Worm (Caenorhabditis elegans) whole organism, young adult: ENCODE results near the gene riok-3.

Source experiments
- B0019.2 ChIP-seq: fragments of 200-800 bp; sonication (Bioruptor generic); conservative IDR thresholded peaks from 2 replicates; pipeline ENCODE4 v1.3.6; 2022; ENCODE audit warnings: missing genetic modification reagents, missing genetic modification characterization, missing compliant biosample characterization
- F10E7.11 ChIP-seq: sonication (generic microtip); optimal IDR thresholded peaks from 2 replicates; lab custom pipeline; 2017; ENCODE audit warnings: mild to moderate bottlenecking, missing genetic modification characterization, moderate library complexity, missing compliant biosample characterization
- F33H1.4 ChIP-seq: fragments of 200-800 bp; sonication (Bioruptor generic); IDR thresholded peaks from 2 replicates; pipeline ENCODE4 v1.3.6; 2022; ENCODE audit warnings: missing genetic modification reagents, missing genetic modification characterization, missing compliant biosample characterization
- F57C9.4 ChIP-seq: sonication (generic microtip); optimal IDR thresholded peaks from 2 replicates; lab custom pipeline; 2017; ENCODE audit warnings: mild to moderate bottlenecking, missing genetic modification characterization, missing compliant biosample characterization
- K11D2.4 ChIP-seq: fragments of 200-800 bp; sonication (Bioruptor generic); IDR thresholded peaks from 2 replicates; pipeline ENCODE4 v1.3.6; 2022; ENCODE audit warnings: missing genetic modification reagents, missing genetic modification characterization, missing compliant biosample characterization
- K12H6.12 ChIP-seq: fragments of 200-800 bp; sonication (Bioruptor generic); optimal IDR thresholded peaks from 2 replicates; lab custom pipeline; 2018; ENCODE audit warnings: mild to moderate bottlenecking, missing genetic modification characterization, missing compliant biosample characterization
- Y56A3A.18 ChIP-seq: fragments of 200-800 bp; sonication (Bioruptor generic); IDR thresholded peaks from 2 replicates; pipeline ENCODE4 v1.3.6; 2022; ENCODE audit warnings: missing genetic modification reagents, missing genetic modification characterization, missing compliant biosample characterization
- Y67H2A.10 ChIP-seq: fragments of 200-800 bp; sonication (Bioruptor generic); conservative IDR thresholded peaks from 2 replicates; pipeline ENCODE4 v1.3.6; 2022; ENCODE audit warnings: missing genetic modification reagents, missing genetic modification characterization, missing compliant biosample characterization
- ama-1 ChIP-seq, 3 experiments: fragments of 150-350 bp in 1 of 3; sonication (generic microtip) in 2 of 3; optimal IDR thresholded peaks; 2 replicates each; lab custom pipeline; 2014 to 2018; ENCODE audit warnings: missing biosample characterization in 2 of 3, missing genetic modification characterization in 2 of 3, missing genetic modification reagents in 2 of 3
- aptf-2 ChIP-seq: fragments of 200-800 bp; sonication (Bioruptor generic); conservative IDR thresholded peaks from 2 replicates; pipeline ENCODE4 v1.3.6; 2022; ENCODE audit warnings: missing genetic modification reagents, missing genetic modification characterization, missing compliant biosample characterization
- atf-7 ChIP-seq: sonication (generic microtip); optimal IDR thresholded peaks from 2 replicates; lab custom pipeline; 2017; ENCODE audit warnings: mild to moderate bottlenecking, missing genetic modification characterization, missing compliant biosample characterization
- bed-1 ChIP-seq: fragments of 200-800 bp; sonication (Bioruptor generic); IDR thresholded peaks from 2 replicates; pipeline ENCODE4 v1.3.6; 2022; ENCODE audit warnings: missing genetic modification reagents, missing genetic modification characterization, missing compliant biosample characterization
- bed-2 ChIP-seq: fragments of 200-800 bp; sonication (Bioruptor generic); IDR thresholded peaks from 2 replicates; pipeline ENCODE4 v1.3.6; 2022; ENCODE audit warnings: missing genetic modification reagents, missing genetic modification characterization, missing compliant biosample characterization
- ceh-100 ChIP-seq: fragments of 200-800 bp; sonication (Bioruptor generic); IDR thresholded peaks from 2 replicates; pipeline ENCODE4 v1.3.6; 2022; ENCODE audit warnings: missing genetic modification reagents, missing genetic modification characterization, missing compliant biosample characterization
- ceh-27 ChIP-seq: fragments of 200-800 bp; sonication (Bioruptor generic); optimal IDR thresholded peaks from 2 replicates; lab custom pipeline; 2018; ENCODE audit warnings: mild to moderate bottlenecking, missing genetic modification characterization, moderate library complexity, missing compliant biosample characterization
- chd-7 ChIP-seq: sonication (generic microtip); optimal IDR thresholded peaks from 2 replicates; lab custom pipeline; 2016; ENCODE audit warnings: mild to moderate bottlenecking, missing genetic modification characterization, moderate library complexity, missing compliant biosample characterization
- efl-1 ChIP-seq: fragments of 150-350 bp; optimal IDR thresholded peaks from 2 replicates; lab custom pipeline; 2014; ENCODE audit warnings: missing biosample characterization, missing genetic modification reagents, missing genetic modification characterization
- egl-18 ChIP-seq: fragments of 200-800 bp; sonication (Bioruptor generic); IDR thresholded peaks from 2 replicates; pipeline ENCODE4 v1.3.6; 2022; ENCODE audit warnings: missing genetic modification reagents, missing genetic modification characterization, missing compliant biosample characterization
- egl-44 ChIP-seq: fragments of 200-800 bp; sonication (Bioruptor generic); IDR thresholded peaks from 2 replicates; pipeline ENCODE4 v1.3.6; 2022; ENCODE audit warnings: missing genetic modification reagents, missing genetic modification characterization, missing compliant biosample characterization
- fkh-3 ChIP-seq: sonication (generic microtip); optimal IDR thresholded peaks from 2 replicates; lab custom pipeline; 2016; ENCODE audit warnings: mild to moderate bottlenecking, missing genetic modification characterization, missing compliant biosample characterization
- gei-17 ChIP-seq: fragments of 200-800 bp; sonication (Bioruptor generic); optimal IDR thresholded peaks from 2 replicates; lab custom pipeline; 2018; ENCODE audit warnings: mild to moderate bottlenecking, missing genetic modification characterization, missing compliant biosample characterization
- hmg-1.2 ChIP-seq: fragments of 200-800 bp; sonication (Bioruptor generic); IDR thresholded peaks from 2 replicates; pipeline ENCODE4 v1.3.6; 2022; ENCODE audit warnings: missing genetic modification reagents, missing genetic modification characterization, missing compliant biosample characterization
- hsf-1 ChIP-seq: fragments of 200-800 bp; sonication (Bioruptor generic); IDR thresholded peaks from 2 replicates; pipeline ENCODE4 v1.3.6; 2022; ENCODE audit warnings: missing genetic modification reagents, missing genetic modification characterization, missing compliant biosample characterization
- lag-1 ChIP-seq: fragments of 200-800 bp; sonication (Bioruptor generic); IDR thresholded peaks from 2 replicates; pipeline ENCODE4 v1.3.6; 2022; ENCODE audit warnings: missing genetic modification reagents, missing genetic modification characterization, missing compliant biosample characterization
- let-607 ChIP-seq, 2 experiments: fragments of 200-800 bp in 1 of 2; sonication (Bioruptor generic) in 1 of 2; sonication (generic microtip) in 1 of 2; optimal IDR thresholded peaks; 2 replicates each; lab custom pipeline; 2016 to 2018; ENCODE audit warnings: mild to moderate bottlenecking in 2 of 2, missing compliant biosample characterization in 2 of 2, missing genetic modification characterization in 2 of 2, moderate library complexity in 2 of 2, missing genotype in 1 of 2
- lin-54 ChIP-seq: fragments of 200-800 bp; sonication (Bioruptor generic); optimal IDR thresholded peaks from 2 replicates; lab custom pipeline; 2018; ENCODE audit warnings: mild to moderate bottlenecking, missing genetic modification characterization, missing compliant biosample characterization
- lir-1 ChIP-seq: fragments of 200-800 bp; sonication (Bioruptor generic); conservative IDR thresholded peaks from 2 replicates; pipeline ENCODE4 v1.3.6; 2022; ENCODE audit warnings: missing genetic modification reagents, missing genetic modification characterization, missing compliant biosample characterization
- lsl-1 ChIP-seq: fragments of 200-800 bp; sonication (Bioruptor generic); optimal IDR thresholded peaks from 2 replicates; lab custom pipeline; 2018; ENCODE audit warnings: mild to moderate bottlenecking, missing genetic modification characterization, moderate library complexity, missing compliant biosample characterization
- madf-6 ChIP-seq: fragments of 200-800 bp; sonication (Bioruptor generic); IDR thresholded peaks from 2 replicates; pipeline ENCODE4 v1.3.6; 2022; ENCODE audit warnings: missing genetic modification reagents, missing genetic modification characterization, missing compliant biosample characterization
- madf-8 ChIP-seq: fragments of 200-800 bp; sonication (Bioruptor generic); conservative IDR thresholded peaks from 2 replicates; pipeline ENCODE4 v1.3.6; 2022; ENCODE audit warnings: missing genetic modification reagents, missing genetic modification characterization, missing compliant biosample characterization
- mcd-1 ChIP-seq: fragments of 200-800 bp; sonication (Bioruptor generic); IDR thresholded peaks from 2 replicates; pipeline ENCODE4 v1.3.6; 2022; ENCODE audit warnings: missing genetic modification reagents, missing genetic modification characterization, missing compliant biosample characterization
- mxl-1 ChIP-seq: sonication (generic microtip); optimal IDR thresholded peaks from 2 replicates; lab custom pipeline; 2016; ENCODE audit warnings: missing genetic modification characterization, missing compliant biosample characterization
- nfyb-1 ChIP-seq: fragments of 200-800 bp; sonication (Bioruptor generic); IDR thresholded peaks from 2 replicates; pipeline ENCODE4 v1.3.6; 2022; ENCODE audit warnings: missing genetic modification reagents, missing genetic modification characterization, missing compliant biosample characterization
- rpc-1 ChIP-seq, 2 experiments: fragments of 150-350 bp in 1 of 2; sonication (generic microtip) in 1 of 2; optimal IDR thresholded peaks; 2 replicates each; lab custom pipeline; 2014 to 2018; ENCODE audit warnings: missing biosample characterization in 1 of 2, missing genetic modification characterization in 1 of 2, missing genetic modification reagents in 1 of 2, missing genotype in 1 of 2
- sea-2 ChIP-seq: fragments of 200-800 bp; sonication (Bioruptor generic); IDR thresholded peaks from 2 replicates; pipeline ENCODE4 v1.3.6; 2022; ENCODE audit warnings: missing genetic modification characterization, missing compliant biosample characterization
- snpc-3.4 ChIP-seq: sonication (generic microtip); optimal IDR thresholded peaks from 2 replicates; lab custom pipeline; 2017; ENCODE audit warnings: missing genetic modification characterization, mild to moderate bottlenecking, missing compliant biosample characterization, antibody characterized with exemption, moderate library complexity, missing genotype, missing genetic modification reagents
- somi-1 ChIP-seq: fragments of 200-800 bp; sonication (Bioruptor generic); optimal IDR thresholded peaks from 2 replicates; lab custom pipeline; 2018; ENCODE audit warnings: mild to moderate bottlenecking, missing genetic modification characterization, missing compliant biosample characterization
- sptf-2 ChIP-seq: fragments of 200-800 bp; sonication (Bioruptor generic); optimal IDR thresholded peaks from 2 replicates; lab custom pipeline; 2018; ENCODE audit warnings: mild to moderate bottlenecking, missing genetic modification characterization, missing compliant biosample characterization
- xnd-1 ChIP-seq: sonication (generic microtip); optimal IDR thresholded peaks from 2 replicates; lab custom pipeline; 2016; ENCODE audit warnings: missing genotype, missing genetic modification reagents, missing genetic modification characterization, missing compliant biosample characterization
- zfh-2 ChIP-seq: fragments of 200-800 bp; sonication (Bioruptor generic); conservative IDR thresholded peaks from 2 replicates; pipeline ENCODE4 v1.3.6; 2022; ENCODE audit warnings: missing genetic modification reagents, missing genetic modification characterization, missing compliant biosample characterization
- ztf-25 ChIP-seq: fragments of 200-800 bp; sonication (Bioruptor generic); IDR thresholded peaks from 2 replicates; pipeline ENCODE4 v1.3.6; 2022; ENCODE audit warnings: missing genetic modification reagents, missing genetic modification characterization, missing compliant biosample characterization
- ztf-6 ChIP-seq: fragments of 200-800 bp; sonication (Bioruptor generic); IDR thresholded peaks from 2 replicates; pipeline ENCODE4 v1.3.6; 2022; ENCODE audit warnings: missing genetic modification reagents, missing genetic modification characterization, missing compliant biosample characterization

riok-3 gene

DNA sequence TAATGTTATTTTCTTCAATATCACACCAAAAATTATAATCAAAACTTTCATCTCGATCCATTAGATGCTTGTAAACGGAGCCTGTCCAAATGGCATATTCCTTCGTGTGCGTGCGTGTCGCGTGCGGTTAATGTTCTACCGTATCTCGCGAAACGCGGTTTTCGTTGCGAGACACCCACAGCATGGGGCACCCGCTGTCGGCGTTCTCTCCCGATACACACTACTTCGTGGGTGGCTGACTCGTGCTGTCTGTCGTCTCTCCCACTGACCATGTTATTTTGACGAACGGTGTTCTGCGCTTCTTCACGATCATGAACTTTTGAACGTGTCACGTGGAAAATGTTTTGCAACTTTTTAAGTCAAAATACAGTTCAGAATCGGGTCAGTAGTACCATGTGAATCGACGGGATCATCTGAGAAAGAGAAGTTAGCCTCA is 39.3 kb downstream of the riok-3 start (continued):
- peak; percentile 91 to 94 for TF ChIP-seq let-607 (tag; optimal IDR thresholded peaks at IDR 0.05; lab: Kevin White, UChicago)
- TF ChIP-seq aptf-2: 0 out of 2 replicates have a peak, but pooled peaks have one; percentile 40
- peak; percentile 96 for TF ChIP-seq mcd-1 (GFP tag; lab: Robert Waterston, UW)
- TF ChIP-seq gei-17: peak; percentile 90
- peak; percentile 93 for TF ChIP-seq egl-18 (GFP tag; lab: Robert Waterston, UW)
- TF ChIP-seq F10E7.11 (tag; lab: Kevin White, UChicago): peak; percentile 79
- TF ChIP-seq rpc-1 (optimal IDR thresholded peaks at IDR 0.05; lab: Kevin White, UChicago): peak; percentile 19
- no peak for TF ChIP-seq rpc-1 (tag; optimal IDR thresholded peaks at IDR 0.05; lab: Kevin White, UChicago)
- peak; percentile 17 for TF ChIP-seq sptf-2 (GFP tag; lab: Kevin White, UChicago)
- peak; percentile 99 for TF ChIP-seq nfyb-1 (GFP tag; lab: Robert Waterston, UW)
- peak; percentile 97 for TF ChIP-seq atf-7 (tag; lab: Kevin White, UChicago)
- peak; percentile 95 for TF ChIP-seq F57C9.4 (tag; lab: Kevin White, UChicago)
- TF ChIP-seq chd-7: peak; percentile 99
- TF ChIP-seq K11D2.4 (GFP tag; lab: Robert Waterston, UW): peak; percentile 98
- peak; percentile 94 for TF ChIP-seq lag-1
- TF ChIP-seq sea-2 (GFP tag; lab: Robert Waterston, UW): peak; percentile 94
- TF ChIP-seq egl-44: peak; percentile 96
- TF ChIP-seq K12H6.12: peak; percentile 100
- no peak for TF ChIP-seq xnd-1 (tag; lab: Kevin White, UChicago)
- TF ChIP-seq ztf-6 (GFP tag; lab: Robert Waterston, UW): peak; percentile 77; the same call in 1 of the 2 replicates
- peak; percentile 75 for TF ChIP-seq B0019.2
- TF ChIP-seq ama-1 (optimal IDR thresholded peaks at IDR 0.05; lab: Kevin White, UChicago): peak; percentile 90
- TF ChIP-seq ama-1 (GFP tag; optimal IDR thresholded peaks at IDR 0.05; lab: Kevin White, UChicago): peak in 1 of 2 experiments; percentile 78
- TF ChIP-seq somi-1 (GFP tag; lab: Kevin White, UChicago): peak; percentile 99
- peak; percentile 94 for TF ChIP-seq Y56A3A.18 (GFP tag; lab: Robert Waterston, UW)
- TF ChIP-seq hsf-1 (GFP tag; lab: Robert Waterston, UW): peak; percentile 72
- TF ChIP-seq bed-2 (GFP tag; lab: Robert Waterston, UW): no peak
- peak; percentile 95 for TF ChIP-seq hmg-1.2 (GFP tag; lab: Robert Waterston, UW)
- peak; percentile 61 for TF ChIP-seq fkh-3 (tag; lab: Kevin White, UChicago)
- peak; percentile 79; the same call in 1 of the 2 replicates for TF ChIP-seq ztf-25 (GFP tag; lab: Robert Waterston, UW)
- no peak for TF ChIP-seq mxl-1 (tag; lab: Kevin White, UChicago)
- peak; percentile 92 for TF ChIP-seq lir-1

DNA sequence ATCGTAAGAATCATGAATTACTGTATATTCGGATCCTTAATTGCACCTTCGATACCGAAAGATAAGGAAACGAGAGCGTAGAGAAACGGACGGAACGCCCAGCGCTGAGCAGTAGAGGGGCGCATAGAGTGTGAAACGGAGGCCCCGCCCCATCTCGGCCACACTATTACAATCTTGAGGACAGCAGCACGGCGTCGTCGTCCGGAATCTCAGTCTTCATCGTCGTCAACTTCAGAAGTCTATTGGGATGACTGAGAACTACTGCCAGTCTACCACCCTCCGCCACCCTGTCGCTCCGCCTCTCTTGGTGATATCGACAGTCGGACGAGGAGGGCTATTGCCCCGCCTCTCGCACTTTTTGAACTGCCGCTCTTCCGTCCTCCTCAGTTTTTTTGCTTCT is 40.1 kb downstream of the riok-3 start:
- no peak for TF ChIP-seq ceh-100 (GFP tag; lab: Robert Waterston, UW)
- 0 out of 2 replicates have a peak, but pooled peaks have one; percentile 60 for TF ChIP-seq bed-1 (GFP tag; lab: Robert Waterston, UW)
- TF ChIP-seq gei-17: no peak
- 0 out of 2 replicates have a peak, but pooled peaks have one; percentile 12 for TF ChIP-seq F33H1.4
- peak; percentile 22; the same call in 1 of the 2 replicates for TF ChIP-seq mcd-1 (GFP tag; lab: Robert Waterston, UW)
- peak; percentile 63; the same call in 1 of the 2 replicates for TF ChIP-seq zfh-2 (GFP tag; lab: Robert Waterston, UW)

DNA sequence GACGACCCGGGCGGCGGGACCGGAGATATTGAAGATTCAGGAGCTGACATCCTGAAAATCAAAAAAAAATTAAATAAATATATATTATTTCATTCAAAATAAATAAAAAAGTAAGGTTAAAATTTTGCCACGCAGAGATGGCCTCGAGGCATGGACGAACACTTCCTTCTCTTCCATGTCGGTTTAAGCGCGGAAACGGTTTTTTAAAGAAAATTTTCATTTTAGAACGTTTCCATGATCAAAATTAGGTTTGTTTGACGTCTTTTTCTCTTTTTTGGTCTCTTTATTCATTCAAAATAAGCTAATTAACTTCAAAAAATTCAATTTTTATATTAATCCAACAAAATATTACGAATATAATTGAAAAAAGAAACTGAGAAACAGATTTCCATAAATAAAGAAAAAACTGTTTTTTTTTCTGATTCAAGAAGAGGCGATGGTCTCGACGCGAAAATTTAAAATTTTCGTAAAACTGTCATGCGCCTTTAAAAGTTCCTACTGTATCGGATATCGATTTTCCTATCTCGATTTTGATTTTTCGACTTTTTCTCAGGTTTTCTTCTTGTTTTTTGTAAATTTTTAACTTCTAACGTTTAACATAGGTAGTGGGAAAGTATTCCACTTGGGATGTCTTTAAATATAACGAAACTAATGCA is 42.6 kb downstream of the riok-3 start, which contains the start of gene gcc-2:
TSS of gene gcc-2 (minus strand) at position 51 of the 656 bp plus-strand sequence.
- TF ChIP-seq snpc-3.4 (tag; lab: Kevin White, UChicago): peak; percentile 34
- peak; percentile 16 for TF ChIP-seq efl-1 (GFP tag; lab: Kevin White, UChicago)
- TF ChIP-seq F33H1.4: peak; percentile 81
- TF ChIP-seq ceh-27: no peak
- peak; percentile 3 for TF ChIP-seq lin-54 (GFP tag; lab: Kevin White, UChicago)
- no peak for TF ChIP-seq ztf-6 (GFP tag; lab: Robert Waterston, UW)
- TF ChIP-seq madf-8: peak; percentile 50
- peak; percentile 64 for TF ChIP-seq xnd-1 (tag; lab: Kevin White, UChicago)
- no peak for TF ChIP-seq Y67H2A.10 (GFP tag; lab: Robert Waterston, UW)
- peak; percentile 76 for TF ChIP-seq madf-6 (GFP tag; lab: Robert Waterston, UW)
- no peak for TF ChIP-seq lag-1
- TF ChIP-seq lsl-1 (GFP tag; lab: Kevin White, UChicago): peak; percentile 79
- TF ChIP-seq, all 124 proteins: peak for 8
